Fruit fly (Drosophila melanogaster) whole organism, embryonic: Measurements from ENCODE around the gene Pde9.

Source experiments
- CG10209 ChIP-seq: fragments of 200-800 bp; sonication (Bioruptor generic); optimal IDR thresholded peaks from 3 replicates; lab custom pipeline; 2017; ENCODE audit warnings: missing biosample characterization, mild to moderate bottlenecking, missing genetic modification characterization, missing genetic modification reagents
- CG10274 ChIP-seq: fragments of 200-800 bp; sonication (Bioruptor generic); optimal IDR thresholded peaks from 3 replicates; lab custom pipeline; 2017; ENCODE audit warnings: missing biosample characterization, mild to moderate bottlenecking, missing genetic modification characterization
- CG10959 ChIP-seq: fragments of 200-800 bp; sonication (Bioruptor generic); IDR thresholded peaks from 2 replicates; pipeline ENCODE4 v1.3.6; 2022; ENCODE audit warnings: missing biosample characterization, missing genetic modification characterization
- CG1233 ChIP-seq: fragments of 200-800 bp; sonication (Bioruptor generic); optimal IDR thresholded peaks from 4 replicates; lab custom pipeline; 2018; ENCODE audit warnings: missing biosample characterization, mild to moderate bottlenecking, missing genetic modification characterization
- CG14441 ChIP-seq: fragments of 200-800 bp; sonication (Bioruptor generic); IDR thresholded peaks from 2 replicates; pipeline ENCODE4 v1.3.6; 2022; ENCODE audit warnings: missing biosample characterization, missing genetic modification characterization
- CG1529 ChIP-seq: fragments of 200-800 bp; sonication (Bioruptor generic); optimal IDR thresholded peaks from 3 replicates; lab custom pipeline; 2018; ENCODE audit warnings: missing biosample characterization, missing genetic modification characterization
- CG17568 ChIP-seq: fragments of 200-800 bp; sonication (Bioruptor generic); optimal IDR thresholded peaks from 2 replicates; lab custom pipeline; 2018; ENCODE audit warnings: missing biosample characterization, mild to moderate bottlenecking, missing genetic modification characterization, moderate library complexity
- CG2678 ChIP-seq: fragments of 200-800 bp; sonication (Bioruptor generic); optimal IDR thresholded peaks from 3 replicates; lab custom pipeline; 2019; ENCODE audit warnings: missing biosample characterization, mild to moderate bottlenecking, missing genetic modification characterization, moderate library complexity
- CG2875 ChIP-seq: fragments of 200-800 bp; sonication (Bioruptor generic); optimal IDR thresholded peaks from 2 replicates; lab custom pipeline; 2017; ENCODE audit warnings: missing biosample characterization, mild to moderate bottlenecking, missing genetic modification characterization, missing genetic modification reagents
- CG34376 ChIP-seq: fragments of 200-800 bp; sonication (Bioruptor generic); optimal IDR thresholded peaks from 2 replicates; lab custom pipeline; 2018; ENCODE audit warnings: missing biosample characterization, mild to moderate bottlenecking, missing genetic modification characterization
- CG8281 ChIP-seq: fragments of 200-800 bp; sonication (Bioruptor generic); optimal IDR thresholded peaks from 2 replicates; lab custom pipeline; 2018; ENCODE audit warnings: missing biosample characterization, mild to moderate bottlenecking, missing genetic modification characterization, moderate library complexity
- CG8388 ChIP-seq: fragments of 200-800 bp; sonication (Bioruptor generic); optimal IDR thresholded peaks from 2 replicates; lab custom pipeline; 2019; ENCODE audit warnings: missing biosample characterization, mild to moderate bottlenecking, missing genetic modification characterization, moderate library complexity
- CG8944 ChIP-seq: fragments of 200-800 bp; sonication (Bioruptor generic); optimal IDR thresholded peaks from 3 replicates; lab custom pipeline; 2016; ENCODE audit warnings: missing biosample characterization, missing genetic modification characterization
- D ChIP-seq, 2 experiments: fragments of 200-800 bp in 1 of 2; fragments of >200 bp in 1 of 2; sonication (Bioruptor generic) in 1 of 2; optimal IDR thresholded peaks; 2 replicates in 1 of 2; 3 replicates in 1 of 2; lab custom pipeline; 2017; ENCODE audit warnings: mild to moderate bottlenecking in 1 of 2, missing biosample characterization in 1 of 2, missing genetic modification characterization in 1 of 2, missing genetic modification reagents in 1 of 2
- D19A ChIP-seq: fragments of 200-800 bp; optimal IDR thresholded peaks from 3 replicates; lab custom pipeline; 2019; ENCODE audit warnings: missing biosample characterization, mild to moderate bottlenecking, missing genetic modification characterization, moderate library complexity
- H15 ChIP-seq: fragments of 200-800 bp; sonication (Bioruptor generic); IDR thresholded peaks from 3 replicates; pipeline ENCODE4 v1.3.6; 2022; ENCODE audit warnings: missing biosample characterization, missing genetic modification characterization
- Hr78 ChIP-seq, 2 experiments: fragments of 200-800 bp in 1 of 2; fragments of >200 bp in 1 of 2; sonication (Bioruptor generic) in 1 of 2; optimal IDR thresholded peaks; 2 replicates each; lab custom pipeline; 2017 to 2019; ENCODE audit warnings: missing biosample characterization in 2 of 2, missing genetic modification characterization in 2 of 2, mild to moderate bottlenecking in 1 of 2, moderate library complexity in 1 of 2
- Lhr ChIP-seq: fragments of 200-800 bp; sonication (Bioruptor generic); optimal IDR thresholded peaks from 3 replicates; lab custom pipeline; 2017; ENCODE audit warnings: mild to moderate bottlenecking, missing biosample characterization, missing genetic modification reagents, missing genetic modification characterization
- Meics ChIP-seq: fragments of 200-800 bp; sonication (Bioruptor generic); optimal IDR thresholded peaks from 2 replicates; lab custom pipeline; 2017; ENCODE audit warnings: missing biosample characterization, mild to moderate bottlenecking, missing genetic modification characterization
- Optix ChIP-seq: fragments of 200-800 bp; sonication (Bioruptor generic); IDR thresholded peaks from 3 replicates; pipeline ENCODE4 v1.3.6; 2022; ENCODE audit warnings: missing biosample characterization, missing genetic modification characterization
- Scr ChIP-seq: fragments of 200-800 bp; sonication (Bioruptor generic); IDR thresholded peaks from 2 replicates; pipeline ENCODE4 v1.3.6; 2022; ENCODE audit warnings: missing biosample characterization, missing genetic modification characterization; ENCODE audit not compliant: partially characterized antibody
- Sox100B ChIP-seq: fragments of 200-800 bp; sonication (Bioruptor generic); optimal IDR thresholded peaks from 3 replicates; lab custom pipeline; 2018; ENCODE audit warnings: missing biosample characterization, mild to moderate bottlenecking, missing genetic modification characterization
- Spps ChIP-seq: fragments of 200-800 bp; sonication (Bioruptor generic); optimal IDR thresholded peaks from 2 replicates; lab custom pipeline; 2018; ENCODE audit warnings: missing biosample characterization, mild to moderate bottlenecking, missing genetic modification characterization
- ash1 ChIP-seq: fragments of 200-800 bp; sonication (Bioruptor generic); optimal IDR thresholded peaks from 2 replicates; lab custom pipeline; 2018; ENCODE audit warnings: missing biosample characterization, mild to moderate bottlenecking, missing genetic modification characterization
- az2 ChIP-seq: fragments of 200-800 bp; sonication (Bioruptor generic); optimal IDR thresholded peaks from 3 replicates; lab custom pipeline; 2016; ENCODE audit warnings: missing biosample characterization, missing genetic modification characterization
- bcd ChIP-seq: fragments of 200-800 bp; sonication (Bioruptor generic); optimal IDR thresholded peaks from 2 replicates; lab custom pipeline; 2017; ENCODE audit warnings: missing biosample characterization, mild to moderate bottlenecking, missing genetic modification characterization
- bowl ChIP-seq: fragments of 200-800 bp; sonication (Bioruptor generic); IDR thresholded peaks from 2 replicates; pipeline ENCODE4 v1.3.6; 2022; ENCODE audit warnings: missing biosample characterization, missing genetic modification characterization
- btn ChIP-seq: fragments of 200-800 bp; sonication (Bioruptor generic); optimal IDR thresholded peaks from 2 replicates; lab custom pipeline; 2016; ENCODE audit warnings: missing biosample characterization, missing genetic modification characterization
- chn ChIP-seq: fragments of 200-800 bp; sonication (Bioruptor generic); optimal IDR thresholded peaks from 2 replicates; lab custom pipeline; 2016; ENCODE audit warnings: missing biosample characterization, missing genetic modification characterization
- croc ChIP-seq: fragments of 200-800 bp; sonication (Bioruptor generic); conservative IDR thresholded peaks from 3 replicates; pipeline ENCODE4 v1.3.6; 2022; ENCODE audit warnings: missing biosample characterization, missing genetic modification characterization
- dmrt11E ChIP-seq: fragments of 200-800 bp; sonication (Bioruptor generic); optimal IDR thresholded peaks from 3 replicates; lab custom pipeline; 2018; ENCODE audit warnings: missing biosample characterization, mild to moderate bottlenecking, missing genetic modification characterization, moderate library complexity
- gcm ChIP-seq: fragments of 200-800 bp; sonication (Bioruptor generic); optimal IDR thresholded peaks from 2 replicates; lab custom pipeline; 2019; ENCODE audit warnings: missing biosample characterization, mild to moderate bottlenecking, missing genetic modification characterization, moderate library complexity
- gsb-n ChIP-seq: fragments of 200-800 bp; sonication (Bioruptor generic); optimal IDR thresholded peaks from 3 replicates; lab custom pipeline; 2018; ENCODE audit warnings: missing biosample characterization, mild to moderate bottlenecking, missing genetic modification characterization
- kni ChIP-seq: fragments of 200-800 bp; sonication (Bioruptor generic); optimal IDR thresholded peaks from 3 replicates; lab custom pipeline; 2017; ENCODE audit warnings: mild to moderate bottlenecking, missing biosample characterization, missing genetic modification reagents, missing genetic modification characterization
- lola ChIP-seq, 3 experiments: fragments of >200 bp in 2 of 3; fragments of 200-800 bp in 1 of 3; sonication (Bioruptor generic) in 1 of 3; optimal IDR thresholded peaks; 2 replicates each; lab custom pipeline; 2017 to 2019; ENCODE audit warnings: missing biosample characterization in 3 of 3, missing genetic modification characterization in 3 of 3, mild to moderate bottlenecking in 1 of 3, moderate library complexity in 1 of 3
- lov ChIP-seq, 2 experiments: fragments of 200-800 bp in 1 of 2; fragments of >200 bp in 1 of 2; sonication (Bioruptor generic) in 1 of 2; IDR thresholded peaks in 1 of 2; optimal IDR thresholded peaks in 1 of 2; 2 replicates in 1 of 2; 3 replicates in 1 of 2; pipeline versions ENCODE4 v1.3.6 to Lab custom; 2017 to 2022; ENCODE audit warnings: missing biosample characterization in 1 of 2, missing genetic modification characterization in 1 of 2
- nmo ChIP-seq: fragments of 200-800 bp; sonication (Bioruptor generic); optimal IDR thresholded peaks from 2 replicates; lab custom pipeline; 2018; ENCODE audit warnings: missing biosample characterization, mild to moderate bottlenecking, missing genetic modification characterization, moderate library complexity
- otp ChIP-seq: fragments of 200-800 bp; sonication (Bioruptor generic); IDR thresholded peaks from 3 replicates; pipeline ENCODE4, ENCODE4 v1.3.6; 2022; ENCODE audit warnings: missing biosample characterization, missing genetic modification characterization
- prd ChIP-seq, 3 experiments: fragments of >200 bp in 2 of 3; fragments of 200-800 bp in 1 of 3; sonication (Bioruptor generic) in 1 of 3; optimal IDR thresholded peaks in 2 of 3; IDR thresholded peaks in 1 of 3; 2 replicates in 2 of 3; 3 replicates in 1 of 3; pipeline versions ENCODE4 v1.3.6 to Lab custom; 2017 to 2022; ENCODE audit warnings: missing biosample characterization in 1 of 3, missing genetic modification characterization in 1 of 3
- sc ChIP-seq, 3 experiments: fragments of >200 bp in 2 of 3; fragments of 200-800 bp in 1 of 3; sonication (Bioruptor generic) in 1 of 3; optimal IDR thresholded peaks; 2 replicates in 2 of 3; 3 replicates in 1 of 3; lab custom pipeline; 2017; ENCODE audit warnings: mild to moderate bottlenecking in 1 of 3, missing biosample characterization in 1 of 3, missing genetic modification characterization in 1 of 3, missing genetic modification reagents in 1 of 3
- sens ChIP-seq: fragments of 200-800 bp; sonication (Bioruptor generic); peaks from one replicate; lab custom pipeline; 2016; ENCODE audit warnings: missing biosample characterization, missing genetic modification characterization
- ssp ChIP-seq: fragments of 200-800 bp; sonication (Bioruptor generic); IDR thresholded peaks from 2 replicates; pipeline ENCODE4 v1.3.6; 2022; ENCODE audit warnings: missing biosample characterization, missing genetic modification characterization
- twi ChIP-seq: fragments of 200-800 bp; optimal IDR thresholded peaks from 2 replicates; lab custom pipeline; 2019; ENCODE audit warnings: missing biosample characterization, mild to moderate bottlenecking, missing genetic modification characterization, moderate library complexity
- unc-4 ChIP-seq: fragments of 200-800 bp; sonication (Bioruptor generic); IDR thresholded peaks from 2 replicates; pipeline ENCODE4 v1.3.6; 2022; ENCODE audit warnings: missing biosample characterization, missing genetic modification characterization; ENCODE audit not compliant: partially characterized antibody
- unpg ChIP-seq: fragments of 200-800 bp; sonication (Bioruptor generic); optimal IDR thresholded peaks from 3 replicates; lab custom pipeline; 2018; ENCODE audit warnings: missing biosample characterization, mild to moderate bottlenecking, missing genetic modification characterization, moderate library complexity

The Pde9 gene

dm6 chrX:12923258-12923901, 26.3 kb upstream of the Pde9 start (continued):
- peak; percentile 45 for TF ChIP-seq Sox100B (GFP tag; lab: Kevin White, UChicago)
- peak; percentile 9 for TF ChIP-seq Meics (GFP tag; lab: Kevin White, UChicago)
- no peak for TF ChIP-seq ash1 (GFP tag; lab: Kevin White, UChicago)
- no peak for TF ChIP-seq Scr
- TF ChIP-seq gsb-n: peak; percentile 34
- no peak for TF ChIP-seq CG14441 (GFP tag; lab: Robert Waterston, UW)
- peak; percentile 30 for TF ChIP-seq CG8388 (GFP tag; lab: Kevin White, UChicago)
- no peak for TF ChIP-seq CG8281
- TF ChIP-seq prd (optimal IDR thresholded peaks at IDR 0.05; lab: Kevin White, UChicago): no peak
- TF ChIP-seq prd (GFP tag; IDR thresholded peaks at IDR 0.05; lab: Robert Waterston, UW): peak; percentile 45; the same call in 1 of the 3 replicates
- no peak for TF ChIP-seq CG1233 (GFP tag; lab: Kevin White, UChicago)
- peak; percentile 80 for TF ChIP-seq sens (GFP tag; lab: Kevin White, UChicago)
- TF ChIP-seq CG10209 (GFP tag; lab: Kevin White, UChicago): peak; percentile 19
- TF ChIP-seq CG1529: peak; percentile 29
- TF ChIP-seq az2 (GFP tag; lab: Kevin White, UChicago): peak; percentile 23
- no peak for TF ChIP-seq ssp (GFP tag; lab: Robert Waterston, UW)
- TF ChIP-seq gcm (GFP tag; lab: Kevin White, UChicago): no peak
- no peak for TF ChIP-seq chn
- no peak for TF ChIP-seq sc (optimal IDR thresholded peaks at IDR 0.05; lab: Kevin White, UChicago)
- peak; percentile 9 for TF ChIP-seq sc (GFP tag; optimal IDR thresholded peaks at IDR 0.05; lab: Kevin White, UChicago)
- TF ChIP-seq croc (GFP tag; lab: Robert Waterston, UW): peak; percentile 21; the same call in 1 of the 3 replicates
- TF ChIP-seq dmrt11E: peak; percentile 45
- peak; percentile 36; the same call in 1 of the 3 replicates for TF ChIP-seq otp
- TF ChIP-seq Lhr (GFP tag; lab: Kevin White, UChicago): peak; percentile 5
- peak; percentile 22 for TF ChIP-seq bcd (GFP tag; lab: Kevin White, UChicago)
- peak; percentile 22 for TF ChIP-seq D19A (tag; lab: Kevin White, UChicago)
- no peak for TF ChIP-seq twi (tag; lab: Kevin White, UChicago)
- no peak for TF ChIP-seq unc-4 (GFP tag; lab: Robert Waterston, UW)
- TF ChIP-seq lov (optimal IDR thresholded peaks at IDR 0.05; lab: Kevin White, UChicago): no peak
- TF ChIP-seq lov (GFP tag; IDR thresholded peaks at IDR 0.05; lab: Robert Waterston, UW): peak; percentile 48; the same call in 1 of the 3 replicates
- no peak for TF ChIP-seq btn (GFP tag; lab: Kevin White, UChicago)
- no peak for TF ChIP-seq kni (GFP tag; lab: Kevin White, UChicago)
- no peak for TF ChIP-seq CG17568
- peak; percentile 43 for TF ChIP-seq CG2875 (GFP tag; lab: Kevin White, UChicago)
- TF ChIP-seq CG2678 (tag; lab: Kevin White, UChicago): peak; percentile 52
- TF ChIP-seq H15 (GFP tag; lab: Robert Waterston, UW): 0 out of 3 replicates have a peak, but pooled peaks have one; percentile 7
- TF ChIP-seq Hr78 (GFP tag; optimal IDR thresholded peaks at IDR 0.05; lab: Kevin White, UChicago): no peak
- TF ChIP-seq lola (GFP tag; optimal IDR thresholded peaks at IDR 0.05; lab: Kevin White, UChicago): peak in 1 of 3 experiments; percentile 39
- TF ChIP-seq CG10274: peak; percentile 94
- peak; percentile 61 for TF ChIP-seq nmo (GFP tag; lab: Kevin White, UChicago)
- TF ChIP-seq bowl (GFP tag; lab: Robert Waterston, UW): peak; percentile 35; the same call in 1 of the 2 replicates
- peak; percentile 62; the same call in 2 of the 3 replicates for TF ChIP-seq Optix
- TF ChIP-seq D (optimal IDR thresholded peaks at IDR 0.05; lab: Kevin White, UChicago): no peak
- peak; percentile 33 for TF ChIP-seq D (GFP tag; optimal IDR thresholded peaks at IDR 0.05; lab: Kevin White, UChicago)
- TF ChIP-seq CG10959 (GFP tag; lab: Robert Waterston, UW): 0 out of 2 replicates have a peak, but pooled peaks have one; percentile 19
- no peak for TF ChIP-seq Spps (tag; lab: Kevin White, UChicago)
- TF ChIP-seq unpg: peak; percentile 33
- TF ChIP-seq CG8944: no peak
- TF ChIP-seq CG34376 (GFP tag; lab: Kevin White, UChicago): no peak
